Fruit fly (Drosophila melanogaster): Measurements from ENCODE around the gene CG7289.

The CG7289 gene

DNA sequence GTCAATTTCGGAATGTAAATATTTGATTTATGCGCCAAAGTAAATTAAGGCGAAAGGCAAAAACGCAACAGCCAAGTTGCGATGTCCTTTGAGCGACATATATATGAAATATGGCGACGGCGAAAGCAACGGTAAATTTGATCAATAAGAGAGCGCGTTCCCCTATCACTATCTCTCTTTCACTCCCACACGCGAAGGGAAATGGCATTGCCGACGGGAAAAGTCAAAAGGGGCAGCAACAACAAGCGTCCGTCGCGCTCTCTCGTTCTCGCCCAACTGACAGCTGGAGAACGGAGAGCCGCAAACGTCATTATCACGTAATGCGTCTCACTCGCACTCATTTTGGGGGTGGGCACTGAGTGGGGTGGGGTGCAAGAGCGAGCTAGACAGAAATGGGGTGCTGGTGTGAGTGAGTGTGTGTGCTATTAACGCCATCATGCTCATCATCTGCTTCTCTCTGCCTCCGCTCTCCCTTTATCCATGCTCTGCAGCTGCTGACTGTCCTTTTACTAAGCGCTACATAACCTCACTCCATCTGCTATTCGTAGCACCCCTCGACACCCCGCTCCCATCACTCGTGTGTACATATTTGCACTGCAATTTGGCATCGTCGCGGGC is 11.6 kb upstream of the CG7289 start, which contains the start of gene erm:
Gene erm (minus strand): TSS at position 51 of the 618 bp plus-strand sequence.
- no peak for TF ChIP-seq pan (optimal IDR thresholded peaks at IDR 0.05)
- no peak for TF ChIP-seq usp (GFP tag; optimal IDR thresholded peaks at IDR 0.05)
- no peak for TF ChIP-seq psq (optimal IDR thresholded peaks at IDR 0.05)
- no peak for TF ChIP-seq EcR (GFP tag; optimal IDR thresholded peaks at IDR 0.05)
- no peak for TF ChIP-seq Dll (optimal IDR thresholded peaks at IDR 0.05)
- no peak for TF ChIP-seq CG8478 (optimal IDR thresholded peaks at IDR 0.05)

DNA sequence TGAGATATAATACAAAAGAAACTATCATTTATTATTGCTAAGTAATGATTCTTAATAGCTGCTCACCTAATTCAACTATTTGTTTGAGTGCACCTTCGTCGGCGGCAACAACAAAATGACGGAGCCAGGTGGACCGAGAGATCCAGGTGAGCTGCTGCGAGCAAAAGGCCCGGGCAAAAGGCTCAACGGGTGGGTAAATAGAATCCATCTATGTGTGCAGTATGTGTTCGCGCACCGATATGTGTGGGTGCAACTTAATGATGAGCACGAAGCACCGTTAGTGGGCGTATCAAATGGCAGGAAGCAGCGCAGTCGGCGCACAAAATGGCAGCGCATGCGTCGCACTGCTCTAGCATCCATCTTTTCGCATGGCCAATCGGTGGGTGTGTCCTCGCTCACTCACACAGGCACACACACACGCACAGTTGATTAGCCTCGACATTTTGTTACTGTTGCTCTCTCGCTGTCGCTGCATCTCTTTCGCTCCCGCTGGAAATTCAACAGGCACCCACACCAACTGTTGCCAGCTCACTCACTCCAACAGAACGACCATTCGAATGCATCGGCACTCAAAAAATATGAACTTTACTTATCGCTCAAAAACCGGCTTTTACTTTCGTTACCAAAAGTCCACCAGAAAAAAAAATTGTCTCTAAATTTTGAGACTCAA is 9.4 kb upstream of the CG7289 start:
- TF ChIP-seq EcR (GFP tag; optimal IDR thresholded peaks at IDR 0.05) (no peak), Dll (optimal IDR thresholded peaks at IDR 0.05) (peak; percentile 79), CG8478 (optimal IDR thresholded peaks at IDR 0.05) (peak; percentile 89), psq (optimal IDR thresholded peaks at IDR 0.05) (no peak), usp (GFP tag; optimal IDR thresholded peaks at IDR 0.05) (no peak)

DNA sequence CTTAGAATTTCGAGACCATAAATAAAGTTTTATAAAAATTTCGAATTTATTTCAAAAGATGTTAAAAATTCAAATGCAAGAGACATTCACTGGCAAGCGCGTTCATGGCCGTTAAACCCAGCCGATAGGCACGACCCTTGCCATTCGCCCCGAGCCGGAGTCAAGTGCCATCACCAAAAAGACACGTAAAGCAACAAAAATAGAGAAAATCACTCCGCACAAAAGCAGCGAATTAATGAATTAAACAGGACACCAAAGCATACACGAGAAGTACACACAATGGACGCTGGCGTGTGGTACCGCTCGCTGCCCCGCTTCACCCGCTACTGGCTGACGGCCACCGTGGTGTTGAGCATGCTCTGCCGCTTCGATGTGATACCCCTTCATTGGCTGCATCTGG is 8.1 kb upstream of the CG7289 start, which contains the start of gene Der-1:
Gene Der-1 (plus strand): TSS at position 1 of the 400 bp plus-strand sequence.
- TF ChIP-seq Dll (optimal IDR thresholded peaks at IDR 0.05) (no peak), EcR (GFP tag; optimal IDR thresholded peaks at IDR 0.05) (no peak), usp (GFP tag; optimal IDR thresholded peaks at IDR 0.05) (no peak), CG8478 (optimal IDR thresholded peaks at IDR 0.05) (no peak), pan (optimal IDR thresholded peaks at IDR 0.05) (no peak), psq (optimal IDR thresholded peaks at IDR 0.05) (no peak)

DNA sequence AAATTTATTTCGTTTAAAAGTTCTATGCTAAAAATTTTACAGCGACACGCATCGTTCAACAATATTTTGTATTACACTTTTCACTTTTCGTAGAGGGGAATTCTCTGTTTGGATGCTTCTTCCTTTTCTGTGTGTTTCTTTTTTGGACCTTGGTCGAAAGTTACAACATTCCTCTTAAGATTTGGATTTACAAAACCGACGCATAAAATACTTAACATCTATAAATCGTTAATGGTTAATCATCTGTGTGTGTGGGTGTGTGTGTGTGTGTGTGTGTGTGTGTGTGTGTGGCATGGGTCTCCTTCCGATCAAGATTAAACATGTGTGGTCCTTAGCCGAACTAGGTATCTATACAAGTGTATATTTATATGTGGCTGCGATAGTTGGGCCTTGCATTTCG is 6.5 kb upstream of the CG7289 start:
- TF ChIP-seq CG8478 (optimal IDR thresholded peaks at IDR 0.05) = no peak
- TF ChIP-seq psq (optimal IDR thresholded peaks at IDR 0.05) = no peak
- no peak for TF ChIP-seq EcR (GFP tag; optimal IDR thresholded peaks at IDR 0.05)
- TF ChIP-seq usp (GFP tag; optimal IDR thresholded peaks at IDR 0.05) = no peak

DNA sequence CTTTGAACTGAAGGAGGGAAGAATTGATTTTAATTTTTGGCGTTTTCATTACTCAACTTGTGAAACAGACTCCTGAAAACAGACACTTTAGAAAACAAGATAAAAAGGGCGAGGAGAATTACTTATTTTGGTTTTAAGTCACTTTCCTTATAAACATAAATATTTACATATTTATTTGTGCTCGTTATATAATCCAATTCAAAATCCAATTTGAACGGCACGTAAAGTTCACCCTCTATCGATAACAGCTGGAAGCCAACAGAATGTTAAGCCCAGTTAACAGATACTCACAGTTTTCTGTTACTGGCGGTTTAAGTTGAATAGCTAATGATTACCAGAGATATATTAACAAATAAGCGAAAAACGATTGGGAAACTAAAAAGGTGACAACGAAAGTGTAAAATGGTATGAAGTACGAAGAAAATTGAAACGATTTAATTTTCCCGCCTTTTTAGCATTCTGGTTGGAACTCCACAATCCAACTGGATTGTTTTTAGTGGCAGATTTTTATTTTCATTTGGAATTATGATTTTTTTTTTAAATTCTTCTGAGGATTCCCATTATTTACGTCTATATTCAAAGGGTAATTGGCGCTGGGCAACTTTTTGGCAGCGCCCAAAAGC is 2.7 kb upstream of the CG7289 start:
- TF ChIP-seq EcR (GFP tag; optimal IDR thresholded peaks at IDR 0.05) (no peak), usp (GFP tag; optimal IDR thresholded peaks at IDR 0.05) (no peak), CG8478 (optimal IDR thresholded peaks at IDR 0.05) (no peak), pan (optimal IDR thresholded peaks at IDR 0.05) (no peak), Dll (optimal IDR thresholded peaks at IDR 0.05) (no peak), psq (optimal IDR thresholded peaks at IDR 0.05) (no peak)

DNA sequence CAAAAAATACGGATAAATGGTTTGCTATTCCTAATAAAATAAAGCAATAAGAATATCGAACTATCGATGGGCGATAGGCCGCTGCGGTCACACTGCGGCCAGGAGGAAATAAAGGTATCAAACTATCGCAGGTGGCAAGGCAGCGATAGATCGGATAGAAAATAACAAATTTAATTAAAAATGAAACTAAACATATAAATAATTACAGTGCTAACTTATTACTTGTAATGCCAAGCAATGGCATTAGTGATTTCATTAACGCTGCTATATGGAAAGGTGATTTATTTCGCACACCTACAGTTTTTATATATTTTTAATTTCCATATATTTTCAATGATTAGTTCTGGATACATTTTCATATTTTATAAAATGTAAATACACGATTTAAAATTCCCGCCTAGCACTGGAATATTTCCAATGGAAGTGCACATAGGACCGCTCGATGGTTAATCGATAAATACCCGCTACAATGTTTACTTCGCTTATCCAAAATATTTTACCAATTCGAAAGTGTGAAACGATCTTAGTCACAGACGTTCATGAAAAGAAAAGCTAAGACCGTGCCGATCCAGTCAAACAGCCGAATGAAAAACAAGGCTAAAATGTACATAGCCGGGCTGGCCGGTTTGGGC is 1.2 kb upstream of the CG7289 start, which contains the start of the genes CG15356 and CG15362:
Gene CG15356 (minus strand): TSS at position 48 of the 632 bp plus-strand sequence.
Gene CG15362 (plus strand): TSS at position 469 of the 632 bp plus-strand sequence.
- TF ChIP-seq CG8478 (optimal IDR thresholded peaks at IDR 0.05) = no peak
- no peak for TF ChIP-seq EcR (GFP tag; optimal IDR thresholded peaks at IDR 0.05)
- no peak for TF ChIP-seq usp (GFP tag; optimal IDR thresholded peaks at IDR 0.05)
- TF ChIP-seq Dll (optimal IDR thresholded peaks at IDR 0.05) = no peak
- no peak for TF ChIP-seq psq (optimal IDR thresholded peaks at IDR 0.05)
- no peak for TF ChIP-seq pan (optimal IDR thresholded peaks at IDR 0.05)

- TF ChIP-seq CG8478 (optimal IDR thresholded peaks at IDR 0.05) (no peak), pan (optimal IDR thresholded peaks at IDR 0.05) (no peak), psq (optimal IDR thresholded peaks at IDR 0.05) (no peak), usp (GFP tag; optimal IDR thresholded peaks at IDR 0.05) (no peak), Dll (optimal IDR thresholded peaks at IDR 0.05) (no peak), EcR (GFP tag; optimal IDR thresholded peaks at IDR 0.05) (no peak)
These were observed 4.6 kb downstream of the CG7289 start for dm6 chr2L:1986343-1987280.

DNA sequence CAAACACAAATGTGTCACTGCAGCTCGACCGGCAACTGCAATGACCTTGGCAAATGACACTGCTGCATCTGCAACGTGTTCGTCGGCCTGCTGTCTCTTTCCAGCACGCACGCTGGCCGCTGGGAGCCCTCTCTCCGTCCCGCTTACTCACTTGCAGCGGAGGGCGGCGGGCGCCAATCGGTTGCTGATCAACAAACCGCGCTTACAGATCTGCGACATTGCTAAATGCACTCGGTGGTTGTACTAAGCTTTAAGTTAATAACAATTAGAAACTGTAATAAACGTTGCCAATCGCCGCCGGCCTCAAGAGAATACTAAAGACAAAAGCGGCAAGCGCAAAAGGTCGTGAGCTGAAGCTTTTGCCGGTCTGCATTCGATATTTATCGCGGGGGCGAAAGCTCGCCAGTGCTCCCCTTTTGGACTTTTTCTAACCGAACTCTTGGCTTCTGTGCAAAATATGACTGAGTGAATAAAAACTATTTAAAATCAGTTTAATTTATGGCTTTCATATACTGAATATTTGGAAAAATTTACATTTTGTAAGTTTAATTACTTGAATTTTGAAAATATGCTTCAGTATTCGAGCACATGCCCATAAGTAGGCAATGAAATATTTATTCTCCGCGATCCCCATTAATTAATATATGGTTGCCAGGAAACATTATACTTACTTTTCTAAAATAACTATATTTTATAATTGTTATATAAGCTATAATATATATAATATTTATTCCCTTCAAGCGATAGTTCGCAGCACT is 5.6 kb downstream of the CG7289 start, which contains the start of gene Got2:
Gene Got2 (minus strand): TSS at position 325 of the 758 bp plus-strand sequence.
- TF ChIP-seq EcR (GFP tag; optimal IDR thresholded peaks at IDR 0.05) (no peak), CG8478 (optimal IDR thresholded peaks at IDR 0.05) (peak; percentile 32), usp (GFP tag; optimal IDR thresholded peaks at IDR 0.05) (no peak)

DNA sequence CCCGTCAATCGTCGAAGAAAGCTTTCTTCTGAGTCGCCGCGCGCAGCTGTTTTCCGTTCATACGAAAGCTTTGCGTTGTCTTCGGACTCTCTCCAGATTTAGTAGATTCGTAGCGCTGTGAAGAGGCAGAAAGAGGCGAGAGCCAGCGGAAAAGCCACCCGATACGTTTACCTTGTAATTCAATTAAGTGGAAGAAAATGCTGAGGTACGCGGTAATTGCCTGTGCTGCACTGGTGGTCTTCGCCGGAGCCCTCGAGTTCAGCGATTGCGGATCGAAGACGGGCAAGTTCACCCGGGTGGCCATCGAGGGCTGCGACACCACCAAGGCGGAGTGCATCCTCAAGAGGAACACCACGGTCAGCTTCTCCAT is 6.2 kb downstream of the CG7289 start, which contains the start of gene Npc2a:
Gene Npc2a (plus strand): TSS at position 99 of the 370 bp plus-strand sequence.
- TF ChIP-seq Dll (optimal IDR thresholded peaks at IDR 0.05) = no peak
- TF ChIP-seq pan (optimal IDR thresholded peaks at IDR 0.05) = no peak
- no peak for TF ChIP-seq EcR (GFP tag; optimal IDR thresholded peaks at IDR 0.05)
- TF ChIP-seq CG8478 (optimal IDR thresholded peaks at IDR 0.05) = no peak
- TF ChIP-seq usp (GFP tag; optimal IDR thresholded peaks at IDR 0.05) = no peak
- TF ChIP-seq psq (optimal IDR thresholded peaks at IDR 0.05) = no peak

- no peak for TF ChIP-seq Dll (optimal IDR thresholded peaks at IDR 0.05)
- TF ChIP-seq EcR (GFP tag; optimal IDR thresholded peaks at IDR 0.05) = no peak
- no peak for TF ChIP-seq pan (optimal IDR thresholded peaks at IDR 0.05)
These were observed 7.4 kb downstream of the CG7289 start for dm6 chr2L:1989278-1989918.

All from whole organism.